Fruit fly (Drosophila melanogaster) Kc167 (cell line): Measurements from ENCODE around the gene CG4009.
"Not testable (repeated sequence)": the region's sequence is repeated elsewhere in the genome, so short reads cannot be mapped to it uniquely, and the experiment has no call there.

Experiments used
- Myc ChIP-seq: fragments of >200 bp; optimal IDR thresholded peaks from 2 replicates; lab custom pipeline; 2017; ENCODE audit warnings: missing external identifiers
- Sin3A ChIP-seq: fragments of >200 bp; optimal IDR thresholded peaks from 2 replicates; lab custom pipeline; 2018; ENCODE audit warnings: missing external identifiers
- h ChIP-seq: fragments of >200 bp; optimal IDR thresholded peaks from 3 replicates; lab custom pipeline; 2018; ENCODE audit warnings: missing external identifiers
- insv ChIP-seq: fragments of >200 bp; optimal IDR thresholded peaks from 3 replicates; lab custom pipeline; 2018; ENCODE audit warnings: missing external identifiers
- psq ChIP-seq: fragments of >200 bp; optimal IDR thresholded peaks from 2 replicates; lab custom pipeline; 2017; ENCODE audit warnings: missing external identifiers
- ttk ChIP-seq: sonication (Bioruptor generic); optimal IDR thresholded peaks from 2 replicates; lab custom pipeline; 2017; ENCODE audit warnings: missing external identifiers

The CG4009 gene

dm6 chr3R:17018902-17019527 is 16.8 kb downstream of the CG4009 start:
- TF ChIP-seq psq (lab: Kevin White, UChicago) (no peak), insv (lab: Kevin White, UChicago) (no peak), h (no peak)

- TF ChIP-seq Sin3A (lab: Kevin White, UChicago), result no peak
- no peak for TF ChIP-seq Myc (lab: Kevin White, UChicago)
- TF ChIP-seq psq (lab: Kevin White, UChicago), result no peak
- no peak for TF ChIP-seq h
- no peak for TF ChIP-seq insv (lab: Kevin White, UChicago)
- TF ChIP-seq ttk, result no peak
Measured at dm6 chr3R:17016193-17016592, 19.7 kb downstream of the CG4009 start.

dm6 chr3R:17014276-17014675 is 21.6 kb downstream of the CG4009 start, which contains the start of gene Pxd:
Gene Pxd (plus strand): TSS chr3R:17014576.
- TF ChIP-seq h, result no peak

dm6 chr3R:17008675-17009022 is 27.2 kb downstream of the CG4009 start:
- TF ChIP-seq h (no peak), Sin3A (lab: Kevin White, UChicago) (no peak), insv (lab: Kevin White, UChicago) (no peak), psq (lab: Kevin White, UChicago) (no peak), Myc (lab: Kevin White, UChicago) (no peak), ttk (no peak)

dm6 chr3R:17008018-17008674 is 27.7 kb downstream of the CG4009 start, which contains the start of gene CG8907:
Gene CG8907 (plus strand): TSS chr3R:17008269.
- TF ChIP-seq psq (lab: Kevin White, UChicago) (no peak), Sin3A (lab: Kevin White, UChicago) (no peak), ttk (no peak), insv (lab: Kevin White, UChicago) (no peak), h (no peak), Myc (lab: Kevin White, UChicago) (no peak)

dm6 chr3R:17007336-17007735 is 28.5 kb downstream of the CG4009 start:
- no peak for TF ChIP-seq Myc (lab: Kevin White, UChicago)
- no peak for TF ChIP-seq psq (lab: Kevin White, UChicago)
- no peak for TF ChIP-seq insv (lab: Kevin White, UChicago)
- no peak for TF ChIP-seq h
- no peak for TF ChIP-seq ttk
- no peak for TF ChIP-seq Sin3A (lab: Kevin White, UChicago)

dm6 chr3R:17003468-17003867 is 32.4 kb downstream of the CG4009 start:
- no peak for TF ChIP-seq Myc (lab: Kevin White, UChicago)
- TF ChIP-seq psq (lab: Kevin White, UChicago), result no peak

dm6 chr3R:17002218-17003110 is 33.4 kb downstream of the CG4009 start, which contains the start of the genes Sf3a1 and Irc:
Gene Sf3a1 (minus strand): TSS chr3R:17002355.
Gene Irc (plus strand): TSS chr3R:17002875.
- TF ChIP-seq Sin3A (lab: Kevin White, UChicago), result no peak
- no peak for TF ChIP-seq psq (lab: Kevin White, UChicago)
- TF ChIP-seq h, result no peak
- TF ChIP-seq Myc (lab: Kevin White, UChicago), result no peak
- no peak for TF ChIP-seq ttk
- TF ChIP-seq insv (lab: Kevin White, UChicago), result no peak

dm6 chr3R:16996059-16996959 is 39.5 kb downstream of the CG4009 start, which contains the start of the genes EMC2A and CG3534:
Gene EMC2A (minus strand): TSS chr3R:16996071.
Gene CG3534 (plus strand): TSS chr3R:16996446.
- TF ChIP-seq psq (lab: Kevin White, UChicago), result no peak
- TF ChIP-seq insv (lab: Kevin White, UChicago), result no peak
- no peak for TF ChIP-seq Sin3A (lab: Kevin White, UChicago)

dm6 chr3R:16992716-16993115 is 43.1 kb downstream of the CG4009 start, which contains the start of gene CG31274:
Gene CG31274 (plus strand): TSS chr3R:16993016.
- TF ChIP-seq h; ttk; Myc (lab: Kevin White, UChicago): not testable (repeated sequence)

- no peak for TF ChIP-seq insv (lab: Kevin White, UChicago)
- TF ChIP-seq Myc (lab: Kevin White, UChicago), result no peak
- TF ChIP-seq ttk, result no peak
- TF ChIP-seq psq (lab: Kevin White, UChicago), result no peak
Measured at dm6 chr3R:16991781-16992180, 44.1 kb downstream of the CG4009 start, which contains the start of gene EMC2B. Gene EMC2B (minus strand): TSS chr3R:16991878.
